Worm (Caenorhabditis elegans) whole organism, L3 larva: ENCODE results near the gene K02E7.10.
A peak's percentile ranks its signal among the peaks of the same experiment; 100 is the strongest.

Experiments used
- R02D3.7 ChIP-seq: fragments of 150-350 bp; optimal IDR thresholded peaks from 2 replicates; lab custom pipeline; 2014; ENCODE audit warnings: missing biosample characterization, missing genetic modification characterization
- aly-2 ChIP-seq: fragments of 150-350 bp; optimal IDR thresholded peaks from 2 replicates; lab custom pipeline; 2014; ENCODE audit warnings: missing biosample characterization, missing genetic modification characterization
- ceh-28 ChIP-seq: fragments of 150-350 bp; optimal IDR thresholded peaks from 2 replicates; lab custom pipeline; 2014; ENCODE audit warnings: missing biosample characterization, missing genetic modification reagents, missing genetic modification characterization
- ceh-82 ChIP-seq: fragments of 150-350 bp; optimal IDR thresholded peaks from 2 replicates; lab custom pipeline; 2014; ENCODE audit warnings: missing biosample characterization, missing genetic modification characterization
- ceh-9 ChIP-seq: sonication (generic microtip); optimal IDR thresholded peaks from 2 replicates; lab custom pipeline; 2018; ENCODE audit warnings: missing biosample characterization, missing genetic modification characterization
- daf-12 ChIP-seq: fragments of 150-350 bp; optimal IDR thresholded peaks from 2 replicates; lab custom pipeline; 2014; ENCODE audit warnings: missing biosample characterization, missing genetic modification reagents, missing genetic modification characterization
- egl-5 ChIP-seq: fragments of 150-350 bp; optimal IDR thresholded peaks from 2 replicates; lab custom pipeline; 2017; ENCODE audit warnings: missing biosample characterization, missing genetic modification reagents, missing genetic modification characterization, inconsistent platforms
- elt-1 ChIP-seq: fragments of 150-350 bp; optimal IDR thresholded peaks from 2 replicates; lab custom pipeline; 2014; ENCODE audit warnings: missing biosample characterization, missing genetic modification characterization
- elt-3 ChIP-seq, 3 experiments: fragments of 150-350 bp in 1 of 3; sonication (generic microtip) in 2 of 3; optimal IDR thresholded peaks; 2 replicates in 2 of 3; 4 replicates in 1 of 3; lab custom pipeline; 2014 to 2017; ENCODE audit warnings: missing biosample characterization in 3 of 3, missing genetic modification characterization in 3 of 3
- eor-1 ChIP-seq, 2 experiments: fragments of 150-350 bp; optimal IDR thresholded peaks; 2 replicates each; lab custom pipeline; 2014 to 2018; ENCODE audit warnings: missing biosample characterization in 2 of 2, missing genetic modification characterization in 2 of 2
- fkh-2 ChIP-seq: fragments of 150-350 bp; optimal IDR thresholded peaks from 2 replicates; lab custom pipeline; 2014; ENCODE audit warnings: missing biosample characterization, missing genetic modification reagents, missing genetic modification characterization
- fos-1 ChIP-seq: fragments of 150-350 bp; optimal IDR thresholded peaks from 2 replicates; lab custom pipeline; 2014; ENCODE audit warnings: missing biosample characterization, missing genetic modification characterization
- hmg-11 ChIP-seq: sonication (generic microtip); optimal IDR thresholded peaks from 2 replicates; lab custom pipeline; 2016; ENCODE audit warnings: missing genetic modification characterization, missing compliant biosample characterization
- jun-1 ChIP-seq: fragments of 150-350 bp; optimal IDR thresholded peaks from 2 replicates; lab custom pipeline; 2014; ENCODE audit warnings: missing biosample characterization, missing genetic modification reagents, missing genetic modification characterization
- lin-39 ChIP-seq: fragments of 150-350 bp; optimal IDR thresholded peaks from 2 replicates; lab custom pipeline; 2018; ENCODE audit warnings: missing biosample characterization, missing genetic modification reagents, missing genetic modification characterization
- nfya-1 ChIP-seq: sonication (generic microtip); optimal IDR thresholded peaks from 2 replicates; lab custom pipeline; 2017; ENCODE audit warnings: missing genetic modification characterization, mild to moderate bottlenecking, missing compliant biosample characterization, antibody characterized with exemption, moderate library complexity; ENCODE audit not compliant: insufficient read depth
- nhr-11 ChIP-seq: fragments of 150-350 bp; optimal IDR thresholded peaks from 2 replicates; lab custom pipeline; 2014; ENCODE audit warnings: missing biosample characterization, missing genetic modification characterization
- nhr-12 ChIP-seq: fragments of 150-350 bp; optimal IDR thresholded peaks from 2 replicates; lab custom pipeline; 2014; ENCODE audit warnings: missing biosample characterization, missing genetic modification characterization
- nhr-23 ChIP-seq: fragments of 150-350 bp; optimal IDR thresholded peaks from 2 replicates; lab custom pipeline; 2014; ENCODE audit warnings: missing biosample characterization, missing genetic modification reagents, missing genetic modification characterization
- nhr-237 ChIP-seq: fragments of 150-350 bp; optimal IDR thresholded peaks from 2 replicates; lab custom pipeline; 2014; ENCODE audit warnings: missing biosample characterization, missing genetic modification characterization
- nhr-25 ChIP-seq: sonication (generic microtip); optimal IDR thresholded peaks from 2 replicates; lab custom pipeline; 2017; ENCODE audit warnings: missing biosample characterization, missing genetic modification characterization
- nhr-28 ChIP-seq: fragments of 150-350 bp; optimal IDR thresholded peaks from 2 replicates; lab custom pipeline; 2014; ENCODE audit warnings: missing biosample characterization, missing genetic modification characterization
- nhr-43 ChIP-seq: sonication (generic microtip); optimal IDR thresholded peaks from 2 replicates; lab custom pipeline; 2016; ENCODE audit warnings: mild to moderate bottlenecking, missing genetic modification characterization, missing compliant biosample characterization; ENCODE audit not compliant: poor library complexity, severe bottlenecking
- nhr-76 ChIP-seq: fragments of 150-350 bp; sonication (generic microtip); optimal IDR thresholded peaks from 5 replicates; lab custom pipeline; 2014; ENCODE audit warnings: missing biosample characterization, missing genetic modification characterization
- nhr-77 ChIP-seq: fragments of 150-350 bp; optimal IDR thresholded peaks from 2 replicates; lab custom pipeline; 2014; ENCODE audit warnings: missing biosample characterization, missing genetic modification characterization
- pha-4 ChIP-seq: fragments of 150-350 bp; optimal IDR thresholded peaks from 2 replicates; lab custom pipeline; 2014; ENCODE audit warnings: missing biosample characterization, missing genetic modification reagents, missing genetic modification characterization
- sea-2 ChIP-seq: fragments of 150-350 bp; sonication (generic microtip); optimal IDR thresholded peaks from 4 replicates; lab custom pipeline; 2014; ENCODE audit warnings: missing biosample characterization, missing genetic modification reagents, missing genetic modification characterization
- skn-1 ChIP-seq: fragments of 150-350 bp; optimal IDR thresholded peaks from 2 replicates; lab custom pipeline; 2014; ENCODE audit warnings: missing biosample characterization, missing genetic modification characterization
- snpc-4 ChIP-seq: fragments of 150-350 bp; optimal IDR thresholded peaks from 2 replicates; lab custom pipeline; 2014; ENCODE audit warnings: missing biosample characterization, missing genetic modification characterization
- tbx-2 ChIP-seq: sonication (generic microtip); optimal IDR thresholded peaks from 2 replicates; lab custom pipeline; 2016; ENCODE audit warnings: mild to moderate bottlenecking, missing genetic modification characterization, missing compliant biosample characterization
- unc-62 ChIP-seq: fragments of 150-350 bp; sonication (generic microtip); optimal IDR thresholded peaks from 4 replicates; lab custom pipeline; 2014; ENCODE audit warnings: missing biosample characterization, missing genetic modification reagents, missing genetic modification characterization
- ztf-11 ChIP-seq: fragments of 150-350 bp; optimal IDR thresholded peaks from 2 replicates; lab custom pipeline; 2014; ENCODE audit warnings: missing biosample characterization, missing genetic modification characterization

The K02E7.10 gene

ce11 chrII:1100719-1101118 is 33.9 kb upstream of the K02E7.10 start, which contains the start of gene pho-14:
Gene pho-14 (minus strand): TSS chrII:1100819.
- TF ChIP-seq skn-1 (tag; lab: Kevin White, UChicago), result no peak
- no peak for TF ChIP-seq nhr-12 (tag; lab: Kevin White, UChicago)
- TF ChIP-seq aly-2 (tag; lab: Kevin White, UChicago), result no peak
- TF ChIP-seq, all 47 proteins: peak for 0

DNA sequence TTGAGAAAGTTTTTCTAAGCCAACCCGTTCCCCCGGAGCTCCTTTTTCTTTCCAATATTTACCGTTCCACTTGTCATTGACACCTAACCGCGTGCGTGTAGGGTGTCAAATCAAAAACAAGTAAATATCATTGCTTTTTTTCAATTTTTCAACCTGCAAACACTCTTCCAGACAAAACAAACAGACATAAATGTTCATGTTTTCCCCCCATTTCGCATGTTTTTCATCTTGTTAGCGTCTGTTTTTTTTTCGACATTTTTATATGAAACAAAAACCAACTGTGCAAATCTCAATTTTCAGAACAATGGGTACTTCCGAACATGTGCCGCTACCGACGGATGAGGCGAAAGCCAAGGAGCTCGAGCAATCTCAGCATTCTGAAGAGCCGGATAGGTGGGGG is 24.9 kb upstream of the K02E7.10 start, which contains the start of gene snf-3:
TSS of gene snf-3 (plus strand) at position 301 of the 400 bp plus-strand sequence.
- TF ChIP-seq pha-4 (tag; lab: Kevin White, UChicago), result peak; percentile 5
- TF ChIP-seq daf-12, result no peak

ce11 chrII:1090743-1091142 is 23.9 kb upstream of the K02E7.10 start:
- TF ChIP-seq nhr-23 (tag; lab: Kevin White, UChicago), result peak; percentile 26
- peak; percentile 68 for TF ChIP-seq nhr-25
- TF ChIP-seq ztf-11 (tag; lab: Kevin White, UChicago), result no peak
- no peak for TF ChIP-seq unc-62 (GFP tag; lab: Kevin White, UChicago)
- TF ChIP-seq pha-4 (tag; lab: Kevin White, UChicago), result no peak
- TF ChIP-seq nhr-28, result no peak
- TF ChIP-seq elt-1 (tag; lab: Kevin White, UChicago), result no peak

DNA sequence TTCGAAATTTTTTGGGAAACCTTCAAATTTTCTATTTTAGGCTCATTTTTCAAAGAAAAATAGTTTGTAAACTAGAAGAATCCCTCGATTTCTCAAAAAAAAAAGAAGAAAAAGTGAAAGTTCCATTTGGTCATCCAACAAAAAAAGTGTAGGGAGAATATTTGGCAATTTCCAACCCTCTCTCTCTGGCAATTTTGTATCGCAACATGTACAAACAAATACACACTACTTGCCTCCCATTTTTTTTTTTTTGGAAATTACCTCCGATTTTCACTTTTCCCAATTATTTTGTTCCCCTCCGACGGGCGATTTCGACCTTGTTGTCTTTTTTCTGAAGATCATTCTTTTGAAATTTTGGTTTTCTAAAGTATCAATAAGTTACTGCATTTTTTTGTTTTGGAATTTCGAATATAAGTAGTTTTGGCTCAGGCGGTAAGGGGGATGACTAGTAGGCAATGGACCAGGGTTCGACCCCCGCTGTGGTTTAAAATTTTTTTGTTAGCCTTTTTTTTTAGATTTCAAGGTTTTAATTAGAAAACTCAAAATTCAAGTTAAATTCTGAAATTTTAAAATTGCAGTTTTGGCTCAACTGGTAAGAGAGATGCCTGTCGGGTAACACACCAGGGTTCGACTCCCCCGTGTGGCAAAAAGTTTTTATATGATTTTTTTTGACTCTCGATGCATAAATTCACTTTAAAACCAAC is 21.9 kb upstream of the K02E7.10 start:
- TF ChIP-seq R02D3.7 (tag; lab: Kevin White, UChicago), result no peak
- no peak for TF ChIP-seq sea-2 (GFP tag; lab: Kevin White, UChicago)
- TF ChIP-seq nhr-43 (tag; lab: Kevin White, UChicago), result no peak
- TF ChIP-seq skn-1 (tag; lab: Kevin White, UChicago), result no peak
- no peak for TF ChIP-seq nhr-11
- TF ChIP-seq jun-1, result no peak
- TF ChIP-seq nhr-76 (tag; lab: Kevin White, UChicago), result no peak
- no peak for TF ChIP-seq nhr-77 (tag; lab: Kevin White, UChicago)
- TF ChIP-seq pha-4 (tag; lab: Kevin White, UChicago), result no peak
- TF ChIP-seq lin-39 (tag; lab: Kevin White, UChicago), result no peak
- no peak for TF ChIP-seq elt-3 (tag; optimal IDR thresholded peaks at IDR 0.05; lab: Kevin White, UChicago)
- no peak for TF ChIP-seq eor-1 (tag; optimal IDR thresholded peaks at IDR 0.05; lab: Kevin White, UChicago)
- TF ChIP-seq hmg-11 (tag; lab: Kevin White, UChicago), result no peak
- TF ChIP-seq daf-12, result no peak

- TF ChIP-seq nfya-1 (tag; lab: Kevin White, UChicago) (peak; percentile 15), aly-2 (tag; lab: Kevin White, UChicago) (no peak), egl-5 (tag; lab: Kevin White, UChicago) (peak; percentile 19), nhr-12 (tag; lab: Kevin White, UChicago) (no peak), snpc-4 (tag; lab: Kevin White, UChicago) (no peak), hmg-11 (tag; lab: Kevin White, UChicago) (no peak), ceh-9 (no peak), fkh-2 (tag; lab: Kevin White, UChicago) (no peak), ceh-28 (no peak), skn-1 (tag; lab: Kevin White, UChicago) (no peak), unc-62 (GFP tag; lab: Kevin White, UChicago) (no peak), nhr-76 (tag; lab: Kevin White, UChicago) (no peak), nhr-237 (tag; lab: Kevin White, UChicago) (no peak), daf-12 (no peak), pha-4 (tag; lab: Kevin White, UChicago) (peak; percentile 10), nhr-77 (tag; lab: Kevin White, UChicago) (no peak), R02D3.7 (tag; lab: Kevin White, UChicago) (no peak), ceh-82 (tag; lab: Kevin White, UChicago) (no peak), nhr-23 (tag; lab: Kevin White, UChicago) (peak; percentile 5), tbx-2 (tag; lab: Kevin White, UChicago) (no peak), fos-1 (no peak), elt-1 (tag; lab: Kevin White, UChicago) (no peak), eor-1 (tag; optimal IDR thresholded peaks at IDR 0.05; lab: Kevin White, UChicago) (no peak)
These were observed 19.7 kb upstream of the K02E7.10 start for ce11 chrII:1086479-1086878.
